Worm (Caenorhabditis elegans): ENCODE results near the gene F58A3.4.

ce11 chrX:10992177-10992576 is 18.3 kb downstream of the F58A3.4 start, which contains the start of gene ver-3:
- TF ChIP-seq ceh-83 (GFP tag; optimal IDR thresholded peaks at IDR 0.05) = no peak
- TF ChIP-seq blmp-1 (tag; optimal IDR thresholded peaks at IDR 0.05) = no peak
- TF ChIP-seq unc-62 (GFP tag; optimal IDR thresholded peaks at IDR 0.05) = no peak
- TF ChIP-seq nhr-28 (tag; optimal IDR thresholded peaks at IDR 0.05) = no peak
- TF ChIP-seq lin-13 (tag; optimal IDR thresholded peaks at IDR 0.05) = no peak
- no peak for TF ChIP-seq nhr-12 (tag; optimal IDR thresholded peaks at IDR 0.05)
- TF ChIP-seq tbx-8 (GFP tag; optimal IDR thresholded peaks at IDR 0.05) = no peak
- TF ChIP-seq pha-4 (tag; optimal IDR thresholded peaks at IDR 0.05) = no peak
- no peak for TF ChIP-seq nhr-237 (tag; optimal IDR thresholded peaks at IDR 0.05)
- TF ChIP-seq lsy-2 (tag; optimal IDR thresholded peaks at IDR 0.05) = no peak
- TF ChIP-seq bed-3 (GFP tag; optimal IDR thresholded peaks at IDR 0.05) = no peak

Data from whole organism, mixed stage, embryonic.